Comparison of ENCODE assay signal across 1 fruit fly cellular context in the genomic region with DNA sequence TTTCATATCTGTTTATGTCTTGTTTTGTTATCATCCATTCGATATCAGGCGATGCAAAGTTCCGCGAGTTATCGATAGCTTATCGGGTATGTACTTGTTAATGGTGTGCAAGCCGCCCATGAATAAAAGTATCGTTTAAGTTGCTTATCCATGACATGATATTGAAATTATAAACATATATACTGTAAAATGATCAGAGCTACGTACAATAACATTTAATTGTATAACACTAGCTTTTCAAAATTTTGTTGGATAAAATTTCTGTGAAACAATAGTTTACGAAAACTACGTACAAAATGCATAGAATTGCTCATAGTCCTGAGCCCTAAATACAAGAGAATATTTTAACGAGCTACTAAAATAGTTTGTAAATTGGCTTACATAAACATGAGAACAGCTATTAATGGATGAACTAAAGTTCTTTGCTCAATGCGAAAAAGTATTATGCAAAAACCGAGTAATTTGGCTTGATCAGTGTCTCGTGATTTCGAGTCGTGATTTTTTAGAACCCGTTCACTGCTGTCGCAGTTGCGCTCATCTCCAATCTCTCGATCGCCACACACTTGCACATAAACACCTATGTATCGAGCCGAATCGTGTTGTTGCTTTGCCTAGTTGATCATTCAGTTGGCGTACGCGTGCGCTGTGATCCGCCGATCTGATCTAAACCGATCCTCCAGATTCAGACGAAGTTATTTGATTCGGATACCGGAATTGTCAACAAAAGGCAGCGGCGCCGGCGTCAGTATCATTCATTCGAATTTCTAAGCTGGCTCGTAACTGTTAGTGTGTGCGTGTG.
TF ChIP-seq lines count a peak whose summit lies in the region.

PGAP1 (minus strand) TSS at position 57 of the 799 bp plus-strand sequence.
cv (plus strand) TSS at position 586 of the 799 bp plus-strand sequence.

TF ChIP-seq in whole organism, embryonic, 481 proteins besides CTCF, POLR2A, EP300 and RAD21 (continued from another document):
- TF ChIP-seq Hr51 (GFP tag; optimal IDR thresholded peaks at IDR 0.05; lab: Kevin White, UChicago) (no peak), sens-2 (GFP tag; IDR thresholded peaks at IDR 0.05; lab: Robert Waterston, UW) (no peak), Xrp1 (GFP tag; IDR thresholded peaks at IDR 0.05; lab: Robert Waterston, UW) (0 out of 2 replicates have a peak, but pooled peaks have one; percentile 8), so (GFP tag; IDR thresholded peaks at IDR 0.05; lab: Robert Waterston, UW) (no peak), ab (GFP tag; optimal IDR thresholded peaks at IDR 0.05; lab: Kevin White, UChicago) (no peak), CG17829 (tag; optimal IDR thresholded peaks at IDR 0.05; lab: Kevin White, UChicago) (peak; percentile 20), luna (GFP tag; optimal IDR thresholded peaks at IDR 0.05; lab: Kevin White, UChicago) (no peak), Abd-B (GFP tag; optimal IDR thresholded peaks at IDR 0.05; lab: Kevin White, UChicago) (no peak), amos (GFP tag; IDR thresholded peaks at IDR 0.05; lab: Robert Waterston, UW; ENCODE audit: partially characterized antibody) (peak; percentile 81), CG10431 (GFP tag; optimal IDR thresholded peaks at IDR 0.05; lab: Kevin White, UChicago) (no peak), Dp (GFP tag; optimal IDR thresholded peaks at IDR 0.05; lab: Kevin White, UChicago) (peak; percentile 15), Drgx (GFP tag; IDR thresholded peaks at IDR 0.05; lab: Robert Waterston, UW) (no peak), bcd (GFP tag; optimal IDR thresholded peaks at IDR 0.05; lab: Kevin White, UChicago) (no peak), hkb (optimal IDR thresholded peaks at IDR 0.05; lab: Kevin White, UChicago) (no peak), hkb (GFP tag; IDR thresholded peaks at IDR 0.05; lab: Robert Waterston, UW) (no peak), CG15696 (tag; optimal IDR thresholded peaks at IDR 0.05; lab: Kevin White, UChicago) (no peak), al (GFP tag; IDR thresholded peaks at IDR 0.05; lab: Robert Waterston, UW) (0 out of 2 replicates have a peak, but pooled peaks have one; percentile 9), Dref (GFP tag; IDR thresholded peaks at IDR 0.05; lab: Robert Waterston, UW) (peak; percentile 80), CG4424 (GFP tag; optimal IDR thresholded peaks at IDR 0.05; lab: Kevin White, UChicago) (no peak), Adf1 (GFP tag; IDR thresholded peaks at IDR 0.05; lab: Robert Waterston, UW) (no peak), wdn (GFP tag; IDR thresholded peaks at IDR 0.05; lab: Robert Waterston, UW) (no peak), nmo (GFP tag; optimal IDR thresholded peaks at IDR 0.05; lab: Kevin White, UChicago) (peak; percentile 45), Optix (GFP tag; IDR thresholded peaks at IDR 0.05; lab: Robert Waterston, UW) (no peak), CG9932 (GFP tag; IDR thresholded peaks at IDR 0.05; lab: Robert Waterston, UW) (peak; percentile 63), Hsf (GFP tag; optimal IDR thresholded peaks at IDR 0.05; lab: Kevin White, UChicago) (peak; percentile 24), psq (GFP tag; optimal IDR thresholded peaks at IDR 0.05; lab: Kevin White, UChicago) (no peak), CG5180 (GFP tag; optimal IDR thresholded peaks at IDR 0.05; lab: Kevin White, UChicago) (peak; percentile 60), Sox102F (GFP tag; optimal IDR thresholded peaks at IDR 0.05; lab: Kevin White, UChicago) (peak; percentile 14), D19B (GFP tag; optimal IDR thresholded peaks at IDR 0.05; lab: Kevin White, UChicago) (no peak), Pdp1 (GFP tag; optimal IDR thresholded peaks at IDR 0.05; lab: Kevin White, UChicago) (peak; percentile 10 to 38), CG16863 (GFP tag; optimal IDR thresholded peaks at IDR 0.05; lab: Kevin White, UChicago) (peak; percentile 99), her (GFP tag; optimal IDR thresholded peaks at IDR 0.05; lab: Kevin White, UChicago) (no peak), zfh2 (GFP tag; optimal IDR thresholded peaks at IDR 0.05; lab: Kevin White, UChicago) (peak; percentile 17), sd (tag; optimal IDR thresholded peaks at IDR 0.05; lab: Kevin White, UChicago) (peak; percentile 26), br (optimal IDR thresholded peaks at IDR 0.05; lab: Kevin White, UChicago) (no peak), Hey (tag; optimal IDR thresholded peaks at IDR 0.05; lab: Kevin White, UChicago) (no peak), Atf-2 (GFP tag; optimal IDR thresholded peaks at IDR 0.05; lab: Kevin White, UChicago) (peak; percentile 18), HLH54F (GFP tag; optimal IDR thresholded peaks at IDR 0.05; lab: Kevin White, UChicago) (peak; percentile 37), fu2 (GFP tag; optimal IDR thresholded peaks at IDR 0.05; lab: Kevin White, UChicago) (no peak), CG11247 (GFP tag; IDR thresholded peaks at IDR 0.05; lab: Robert Waterston, UW) (no peak), CG6175 (GFP tag; IDR thresholded peaks at IDR 0.05; lab: Robert Waterston, UW) (no peak), mam (GFP tag; optimal IDR thresholded peaks at IDR 0.05; lab: Kevin White, UChicago) (peak; percentile 16), CG13287 (GFP tag; IDR thresholded peaks at IDR 0.05; lab: Robert Waterston, UW; ENCODE audit: partially characterized antibody) (peak; percentile 80), bsh (GFP tag; optimal IDR thresholded peaks at IDR 0.05; lab: Kevin White, UChicago) (peak in 1 of 2 experiments; percentile 0), CG15269 (tag; optimal IDR thresholded peaks at IDR 0.05; lab: Kevin White, UChicago) (no peak), H15 (GFP tag; IDR thresholded peaks at IDR 0.05; lab: Robert Waterston, UW) (no peak), cwo (GFP tag; optimal IDR thresholded peaks at IDR 0.05; lab: Kevin White, UChicago) (no peak), CG11085 (GFP tag; IDR thresholded peaks at IDR 0.05; lab: Robert Waterston, UW) (no peak), Opbp (GFP tag; IDR thresholded peaks at IDR 0.05; lab: Robert Waterston, UW; ENCODE audit: partially characterized antibody) (peak; percentile 78; the same call in 2 of the 3 replicates), Neu2 (GFP tag; optimal IDR thresholded peaks at IDR 0.05; lab: Kevin White, UChicago; ENCODE audit: borderline replicate concordance) (no peak), CG6813 (GFP tag; optimal IDR thresholded peaks at IDR 0.05; lab: Kevin White, UChicago) (no peak), Ada2b (GFP tag; IDR thresholded peaks at IDR 0.05; lab: Robert Waterston, UW) (no peak), CG14441 (GFP tag; IDR thresholded peaks at IDR 0.05; lab: Robert Waterston, UW) (no peak), Scr (GFP tag; IDR thresholded peaks at IDR 0.05; lab: Robert Waterston, UW; ENCODE audit: partially characterized antibody) (peak; percentile 79), CG12942 (GFP tag; optimal IDR thresholded peaks at IDR 0.05; lab: Kevin White, UChicago) (no peak), slp2 (GFP tag; optimal IDR thresholded peaks at IDR 0.05; lab: Kevin White, UChicago) (no peak), CG15479 (GFP tag; optimal IDR thresholded peaks at IDR 0.05; lab: Kevin White, UChicago) (peak; percentile 81), ind (GFP tag; optimal IDR thresholded peaks at IDR 0.05; lab: Kevin White, UChicago) (peak; percentile 4), schlank (tag; optimal IDR thresholded peaks at IDR 0.05; lab: Kevin White, UChicago) (no peak), CG11456 (GFP tag; IDR thresholded peaks at IDR 0.05; lab: Robert Waterston, UW) (0 out of 3 replicates have a peak, but pooled peaks have one; percentile 49), Camta (GFP tag; optimal IDR thresholded peaks at IDR 0.05; lab: Kevin White, UChicago) (peak; percentile 6), CG9437 (GFP tag; optimal IDR thresholded peaks at IDR 0.05; lab: Kevin White, UChicago) (peak; percentile 43), ERR (GFP tag; optimal IDR thresholded peaks at IDR 0.05; lab: Kevin White, UChicago) (no peak), CG2120 (GFP tag; optimal IDR thresholded peaks at IDR 0.05; lab: Kevin White, UChicago) (peak; percentile 63), chif (GFP tag; optimal IDR thresholded peaks at IDR 0.05; lab: Kevin White, UChicago) (peak in 1 of 2 experiments; percentile 29), Lim3 (GFP tag; IDR thresholded peaks at IDR 0.05; lab: Robert Waterston, UW) (no peak), CG32532 (GFP tag; IDR thresholded peaks at IDR 0.05; lab: Robert Waterston, UW) (peak; percentile 27), CG11560 (tag; IDR thresholded peaks at IDR 0.05; lab: Robert Waterston, UW) (peak; percentile 96), bab2 (GFP tag; optimal IDR thresholded peaks at IDR 0.05; lab: Kevin White, UChicago) (no peak), CG16813 (GFP tag; IDR thresholded peaks at IDR 0.05; lab: Robert Waterston, UW; ENCODE audit: partially characterized antibody) (peak; percentile 71), Atf6 (GFP tag; IDR thresholded peaks at IDR 0.05; lab: Robert Waterston, UW) (no peak), shn (GFP tag; optimal IDR thresholded peaks at IDR 0.05; lab: Kevin White, UChicago) (no peak), eve (GFP tag; optimal IDR thresholded peaks at IDR 0.05; lab: Kevin White, UChicago) (no peak), CG18476 (GFP tag; optimal IDR thresholded peaks at IDR 0.05; lab: Kevin White, UChicago) (no peak), CG14050 (GFP tag; IDR thresholded peaks at IDR 0.05; lab: Robert Waterston, UW) (no peak), Dll (GFP tag; IDR thresholded peaks at IDR 0.05; lab: Robert Waterston, UW; ENCODE audit: partially characterized antibody) (peak; percentile 79), CG8388 (GFP tag; optimal IDR thresholded peaks at IDR 0.05; lab: Kevin White, UChicago) (no peak), kni (GFP tag; optimal IDR thresholded peaks at IDR 0.05; lab: Kevin White, UChicago) (peak; percentile 85), CG11723 (GFP tag; optimal IDR thresholded peaks at IDR 0.05; lab: Kevin White, UChicago) (no peak), Ets97D (GFP tag; optimal IDR thresholded peaks at IDR 0.05; lab: Kevin White, UChicago) (no peak), sr (GFP tag; IDR thresholded peaks at IDR 0.05; lab: Robert Waterston, UW) (no peak), disco-r (GFP tag; optimal IDR thresholded peaks at IDR 0.05; lab: Kevin White, UChicago) (no peak), trem (tag; optimal IDR thresholded peaks at IDR 0.05; lab: Kevin White, UChicago) (peak; percentile 25), Blimp-1 (GFP tag; optimal IDR thresholded peaks at IDR 0.05; lab: Kevin White, UChicago) (no peak), unc-4 (GFP tag; IDR thresholded peaks at IDR 0.05; lab: Robert Waterston, UW; ENCODE audit: partially characterized antibody) (peak; percentile 72), zen2 (GFP tag; IDR thresholded peaks at IDR 0.05; lab: Robert Waterston, UW; ENCODE audit: partially characterized antibody) (peak; percentile 76), CG3995 (GFP tag; optimal IDR thresholded peaks at IDR 0.05; lab: Kevin White, UChicago) (peak; percentile 95), CG31441 (GFP tag; IDR thresholded peaks at IDR 0.05; lab: Robert Waterston, UW) (peak; percentile 65; the same call in 1 of the 2 replicates), Dip2 (GFP tag; IDR thresholded peaks at IDR 0.05; lab: Robert Waterston, UW) (no peak), ATbp (GFP tag; optimal IDR thresholded peaks at IDR 0.05; lab: Kevin White, UChicago) (no peak), jigr1 (GFP tag; IDR thresholded peaks at IDR 0.05; lab: Robert Waterston, UW) (no peak), ttk (GFP tag; IDR thresholded peaks at IDR 0.05; lab: Robert Waterston, UW) (no peak), caup (GFP tag; optimal IDR thresholded peaks at IDR 0.05; lab: Kevin White, UChicago; ENCODE audit: severe bottlenecking) (no peak), CG13424 (tag; optimal IDR thresholded peaks at IDR 0.05; lab: Kevin White, UChicago) (peak; percentile 33), CG16815 (GFP tag; optimal IDR thresholded peaks at IDR 0.05; lab: Kevin White, UChicago) (no peak), lov (optimal IDR thresholded peaks at IDR 0.05; lab: Kevin White, UChicago) (no peak), lov (GFP tag; IDR thresholded peaks at IDR 0.05; lab: Robert Waterston, UW) (no peak), dmrt11E (tag; optimal IDR thresholded peaks at IDR 0.05; lab: Kevin White, UChicago) (peak; percentile 13), CG2712 (tag; optimal IDR thresholded peaks at IDR 0.05; lab: Kevin White, UChicago) (peak; percentile 47), slbo (GFP tag; IDR thresholded peaks at IDR 0.05; lab: Robert Waterston, UW) (peak; percentile 42; the same call in 1 of the 2 replicates), CG3407 (GFP tag; optimal IDR thresholded peaks at IDR 0.05; lab: Kevin White, UChicago) (no peak), Mes4 (GFP tag; optimal IDR thresholded peaks at IDR 0.05; lab: Kevin White, UChicago) (no peak), CG3847 (GFP tag; IDR thresholded peaks at IDR 0.05; lab: Robert Waterston, UW) (0 out of 2 replicates have a peak, but pooled peaks have one; percentile 30), CG4404 (GFP tag; IDR thresholded peaks at IDR 0.05; lab: Robert Waterston, UW) (no peak), Doc3 (GFP tag; IDR thresholded peaks at IDR 0.05; lab: Robert Waterston, UW; ENCODE audit: partially characterized antibody) (peak; percentile 73), cg (GFP tag; optimal IDR thresholded peaks at IDR 0.05; lab: Kevin White, UChicago) (peak; percentile 92), CG1602 (GFP tag; optimal IDR thresholded peaks at IDR 0.05; lab: Kevin White, UChicago) (peak; percentile 16), CG13775 (GFP tag; optimal IDR thresholded peaks at IDR 0.05; lab: Kevin White, UChicago) (peak; percentile 27), CG17361 (GFP tag; IDR thresholded peaks at IDR 0.05; lab: Robert Waterston, UW) (peak; percentile 73; the same call in 2 of the 3 replicates), CG10959 (GFP tag; IDR thresholded peaks at IDR 0.05; lab: Robert Waterston, UW) (no peak), abd-A (tag; optimal IDR thresholded peaks at IDR 0.05; lab: Kevin White, UChicago) (no peak), tap (tag; optimal IDR thresholded peaks at IDR 0.05; lab: Kevin White, UChicago) (no peak), CG15073 (GFP tag; optimal IDR thresholded peaks at IDR 0.05; lab: Kevin White, UChicago) (no peak), Ptx1 (GFP tag; IDR thresholded peaks at IDR 0.05; lab: Robert Waterston, UW) (no peak), CG30403 (GFP tag; optimal IDR thresholded peaks at IDR 0.05; lab: Kevin White, UChicago) (peak; percentile 70), CG31224 (GFP tag; IDR thresholded peaks at IDR 0.05; lab: Robert Waterston, UW) (no peak), CG12659 (GFP tag; optimal IDR thresholded peaks at IDR 0.05; lab: Kevin White, UChicago) (peak; percentile 36)
